Worm (Caenorhabditis elegans) whole organism, late embryonic: Measurements from ENCODE around the gene metr-1.

ENCODE experiments used
- C38D4.7 ChIP-seq: fragments of 200-800 bp; sonication (Bioruptor generic); optimal IDR thresholded peaks from 2 replicates; lab custom pipeline; 2018; ENCODE audit warnings: mild to moderate bottlenecking, missing genetic modification characterization, moderate library complexity, missing compliant biosample characterization
- K02D7.2 ChIP-seq: sonication (generic microtip); optimal IDR thresholded peaks from 2 replicates; lab custom pipeline; 2017; ENCODE audit warnings: mild to moderate bottlenecking, missing genetic modification characterization, missing compliant biosample characterization
- K09A11.1 ChIP-seq: sonication (generic microtip); optimal IDR thresholded peaks from 2 replicates; lab custom pipeline; 2017; ENCODE audit warnings: antibody characterized with exemption, mild to moderate bottlenecking, missing genetic modification characterization, missing compliant biosample characterization; ENCODE audit not compliant: insufficient read depth
- T23F11.4 ChIP-seq: fragments of 200-800 bp; sonication (Bioruptor generic); optimal IDR thresholded peaks from 2 replicates; lab custom pipeline; 2018; ENCODE audit warnings: mild to moderate bottlenecking, missing genetic modification characterization, missing compliant biosample characterization
- Y22D7AL.16 ChIP-seq: sonication (generic microtip); optimal IDR thresholded peaks from 2 replicates; lab custom pipeline; 2016; ENCODE audit warnings: missing genetic modification characterization, missing compliant biosample characterization
- ahr-1 ChIP-seq: sonication (generic microtip); optimal IDR thresholded peaks from 2 replicates; lab custom pipeline; 2016; ENCODE audit warnings: missing genetic modification characterization, missing compliant biosample characterization
- ceh-14 ChIP-seq: sonication (generic microtip); optimal IDR thresholded peaks from 2 replicates; lab custom pipeline; 2016; ENCODE audit warnings: missing genotype, missing genetic modification characterization, missing compliant biosample characterization
- ceh-18 ChIP-seq: sonication (generic microtip); optimal IDR thresholded peaks from 2 replicates; lab custom pipeline; 2016; ENCODE audit warnings: missing genetic modification characterization, missing compliant biosample characterization
- ceh-19 ChIP-seq: fragments of 200-800 bp; sonication (Bioruptor generic); optimal IDR thresholded peaks from 2 replicates; lab custom pipeline; 2018; ENCODE audit warnings: mild to moderate bottlenecking, missing genetic modification characterization, missing compliant biosample characterization
- ceh-2 ChIP-seq: sonication (generic microtip); optimal IDR thresholded peaks from 2 replicates; lab custom pipeline; 2016; ENCODE audit warnings: missing genotype, missing genetic modification characterization, missing compliant biosample characterization
- ceh-22 ChIP-seq: sonication (generic microtip); optimal IDR thresholded peaks from 2 replicates; lab custom pipeline; 2017; ENCODE audit warnings: missing biosample characterization, missing genetic modification characterization
- ceh-24 ChIP-seq: sonication (generic microtip); optimal IDR thresholded peaks from 2 replicates; lab custom pipeline; 2016; ENCODE audit warnings: mild to moderate bottlenecking, missing genetic modification characterization, missing compliant biosample characterization
- ceh-30 ChIP-seq: fragments of 150-350 bp; optimal IDR thresholded peaks from 2 replicates; lab custom pipeline; 2014; ENCODE audit warnings: missing biosample characterization, missing genetic modification characterization
- ceh-31 ChIP-seq: sonication (generic microtip); optimal IDR thresholded peaks from 2 replicates; lab custom pipeline; 2016; ENCODE audit warnings: missing genetic modification characterization, missing compliant biosample characterization
- ceh-34 ChIP-seq: sonication (generic microtip); optimal IDR thresholded peaks from 2 replicates; lab custom pipeline; 2016; ENCODE audit warnings: mild to moderate bottlenecking, missing genetic modification characterization, missing compliant biosample characterization
- ceh-6 ChIP-seq: fragments of 200-800 bp; sonication (Bioruptor generic); optimal IDR thresholded peaks from 2 replicates; lab custom pipeline; 2018; ENCODE audit warnings: mild to moderate bottlenecking, missing genetic modification characterization, missing compliant biosample characterization
- ceh-9 ChIP-seq: sonication (generic microtip); optimal IDR thresholded peaks from 2 replicates; lab custom pipeline; 2016; ENCODE audit warnings: mild to moderate bottlenecking, missing genetic modification characterization, inconsistent platforms, missing compliant biosample characterization
- che-1 ChIP-seq: sonication (generic microtip); optimal IDR thresholded peaks from 2 replicates; lab custom pipeline; 2016; ENCODE audit warnings: mild to moderate bottlenecking, missing genetic modification characterization, missing compliant biosample characterization
- elt-4 ChIP-seq: sonication (generic microtip); optimal IDR thresholded peaks from 2 replicates; lab custom pipeline; 2016; ENCODE audit warnings: missing genetic modification characterization, missing compliant biosample characterization
- ets-4 ChIP-seq: sonication (generic microtip); optimal IDR thresholded peaks from 2 replicates; lab custom pipeline; 2016; ENCODE audit warnings: missing genetic modification characterization, missing compliant biosample characterization
- eyg-1 ChIP-seq: sonication (generic microtip); optimal IDR thresholded peaks from 2 replicates; lab custom pipeline; 2016; ENCODE audit warnings: missing genotype, missing genetic modification characterization, missing compliant biosample characterization
- fax-1 ChIP-seq: sonication (generic microtip); optimal IDR thresholded peaks from 2 replicates; lab custom pipeline; 2016; ENCODE audit warnings: missing genotype, missing genetic modification characterization, missing compliant biosample characterization
- fkh-10 ChIP-seq: fragments of 150-350 bp; optimal IDR thresholded peaks from 2 replicates; lab custom pipeline; 2014; ENCODE audit warnings: missing biosample characterization, missing genetic modification reagents, missing genetic modification characterization
- fkh-6 ChIP-seq: sonication (generic microtip); optimal IDR thresholded peaks from 2 replicates; lab custom pipeline; 2016; ENCODE audit warnings: missing genetic modification characterization, missing compliant biosample characterization
- gmeb-2 ChIP-seq: sonication (generic microtip); optimal IDR thresholded peaks from 2 replicates; lab custom pipeline; 2016; ENCODE audit warnings: missing genetic modification characterization, inconsistent platforms, missing compliant biosample characterization
- hlh-13 ChIP-seq: fragments of 200-800 bp; sonication (Bioruptor generic); optimal IDR thresholded peaks from 2 replicates; lab custom pipeline; 2018; ENCODE audit warnings: mild to moderate bottlenecking, missing genetic modification characterization, missing compliant biosample characterization
- hlh-6 ChIP-seq: sonication (generic microtip); optimal IDR thresholded peaks from 2 replicates; lab custom pipeline; 2016; ENCODE audit warnings: missing genotype, missing genetic modification characterization, missing compliant biosample characterization
- hlh-8 ChIP-seq: sonication (generic microtip); optimal IDR thresholded peaks from 2 replicates; lab custom pipeline; 2016; ENCODE audit warnings: missing genotype, missing genetic modification characterization, missing compliant biosample characterization
- lin-11 ChIP-seq: fragments of 200-800 bp; sonication (Bioruptor generic); optimal IDR thresholded peaks from 2 replicates; lab custom pipeline; 2018; ENCODE audit warnings: mild to moderate bottlenecking, missing genetic modification characterization, missing compliant biosample characterization
- mec-3 ChIP-seq: sonication (generic microtip); optimal IDR thresholded peaks from 2 replicates; lab custom pipeline; 2016; ENCODE audit warnings: borderline replicate concordance, missing genetic modification characterization, missing compliant biosample characterization
- nfya-1 ChIP-seq: sonication (generic microtip); optimal IDR thresholded peaks from 2 replicates; lab custom pipeline; 2017; ENCODE audit warnings: missing genetic modification characterization, mild to moderate bottlenecking, missing compliant biosample characterization, antibody characterized with exemption, moderate library complexity
- nhr-232 ChIP-seq: sonication (generic microtip); optimal IDR thresholded peaks from 2 replicates; lab custom pipeline; 2016; ENCODE audit warnings: missing genetic modification characterization, missing compliant biosample characterization
- npax-4 ChIP-seq: sonication (generic microtip); optimal IDR thresholded peaks from 2 replicates; lab custom pipeline; 2016; ENCODE audit warnings: missing genetic modification characterization, missing compliant biosample characterization
- pha-4 ChIP-seq: fragments of 150-350 bp; optimal IDR thresholded peaks from 2 replicates; lab custom pipeline; 2018; ENCODE audit warnings: missing biosample characterization, missing genetic modification reagents, missing genetic modification characterization
- pros-1 ChIP-seq: fragments of 150-350 bp; optimal IDR thresholded peaks from 2 replicates; lab custom pipeline; 2014; ENCODE audit warnings: missing biosample characterization, missing genetic modification reagents, missing genetic modification characterization
- ref-2 ChIP-seq: sonication (generic microtip); optimal IDR thresholded peaks from 2 replicates; lab custom pipeline; 2016; ENCODE audit warnings: missing genetic modification characterization, missing compliant biosample characterization
- syd-9 ChIP-seq: sonication (generic microtip); optimal IDR thresholded peaks from 2 replicates; lab custom pipeline; 2016; ENCODE audit warnings: mild to moderate bottlenecking, missing genetic modification characterization, moderate library complexity, missing compliant biosample characterization
- tbx-2 ChIP-seq: sonication (generic microtip); optimal IDR thresholded peaks from 2 replicates; lab custom pipeline; 2016; ENCODE audit warnings: missing genetic modification characterization, missing compliant biosample characterization
- tbx-7 ChIP-seq: sonication (generic microtip); optimal IDR thresholded peaks from 2 replicates; lab custom pipeline; 2016; ENCODE audit warnings: missing genotype, missing genetic modification characterization, missing compliant biosample characterization
- ttx-3 ChIP-seq: sonication (generic microtip); optimal IDR thresholded peaks from 2 replicates; lab custom pipeline; 2016; ENCODE audit warnings: missing genetic modification reagents, missing genetic modification characterization, missing compliant biosample characterization
- unc-3 ChIP-seq, 2 experiments: fragments of 200-800 bp in 1 of 2; sonication (Bioruptor generic) in 1 of 2; sonication (generic microtip) in 1 of 2; conservative IDR thresholded peaks in 1 of 2; optimal IDR thresholded peaks in 1 of 2; 2 replicates each; pipeline versions ENCODE4 v1.3.6 to Lab custom; 2016 to 2022; ENCODE audit warnings: missing compliant biosample characterization in 2 of 2, missing genetic modification characterization in 2 of 2, missing genetic modification reagents in 1 of 2
- zip-5 ChIP-seq: sonication (generic microtip); optimal IDR thresholded peaks from 2 replicates; lab custom pipeline; 2016; ENCODE audit warnings: missing genetic modification characterization, missing compliant biosample characterization
- ztf-16 ChIP-seq: sonication (generic microtip); optimal IDR thresholded peaks from 2 replicates; lab custom pipeline; 2017; ENCODE audit warnings: missing genetic modification characterization, missing compliant biosample characterization

metr-1 gene

ce11 chrII:10894996-10895395 lies 31.4 kb upstream of the metr-1 start, which contains the start of gene sra-10:
sra-10 (minus strand) TSS chrII:10895096.
- TF ChIP-seq fax-1 (tag; lab: Kevin White, UChicago) (no peak), Y22D7AL.16 (no peak), che-1 (tag; lab: Kevin White, UChicago) (no peak), ceh-18 (tag; lab: Kevin White, UChicago) (no peak), eyg-1 (tag; lab: Kevin White, UChicago) (no peak), ceh-19 (GFP tag; lab: Kevin White, UChicago) (no peak), ref-2 (tag; lab: Kevin White, UChicago) (no peak), ceh-34 (tag; lab: Kevin White, UChicago) (no peak), unc-3 (GFP tag; conservative IDR thresholded peaks at IDR 0.05; lab: Robert Waterston, UW) (no peak), unc-3 (tag; optimal IDR thresholded peaks at IDR 0.05; lab: Kevin White, UChicago) (no peak), npax-4 (tag; lab: Kevin White, UChicago) (no peak), K09A11.1 (tag; lab: Kevin White, UChicago) (no peak), nfya-1 (tag; lab: Kevin White, UChicago) (no peak), ceh-30 (tag; lab: Kevin White, UChicago) (no peak), ztf-16 (tag; lab: Kevin White, UChicago) (no peak), ceh-2 (tag; lab: Kevin White, UChicago) (no peak), ahr-1 (tag; lab: Kevin White, UChicago) (no peak), nhr-232 (no peak), C38D4.7 (GFP tag; lab: Kevin White, UChicago) (no peak), hlh-6 (no peak), ceh-6 (no peak)
- TF ChIP-seq, all 69 proteins: peak for 0

- TF ChIP-seq pros-1 (tag; lab: Kevin White, UChicago) (no peak), che-1 (tag; lab: Kevin White, UChicago) (no peak), elt-4 (no peak), nfya-1 (tag; lab: Kevin White, UChicago) (peak; percentile 85)
Observed at ce11 chrII:10895959-10896358, 30.4 kb upstream of the metr-1 start.

DNA sequence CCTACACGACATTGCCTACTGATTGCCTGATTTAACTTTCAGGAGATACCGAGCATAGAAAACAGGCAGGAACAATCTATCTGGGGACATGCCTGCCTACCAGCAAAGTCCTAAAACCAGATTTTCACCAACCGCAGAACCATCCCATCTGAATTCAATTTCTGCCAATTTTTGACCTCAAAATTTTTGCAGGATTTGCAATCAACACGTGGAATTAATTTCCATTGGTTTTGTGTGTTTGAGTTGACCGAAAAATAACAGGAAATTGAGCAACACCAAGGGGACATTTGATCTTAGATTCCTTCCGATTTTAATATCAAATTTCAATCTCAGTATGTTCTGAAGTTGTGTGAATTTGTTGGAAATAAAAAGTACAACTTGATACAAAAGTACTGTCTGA lies 27.4 kb upstream of the metr-1 start:
- no peak for TF ChIP-seq ceh-14 (tag; lab: Kevin White, UChicago)
- no peak for TF ChIP-seq ahr-1 (tag; lab: Kevin White, UChicago)
- no peak for TF ChIP-seq ets-4 (tag; lab: Kevin White, UChicago)
- no peak for TF ChIP-seq ceh-2 (tag; lab: Kevin White, UChicago)
- no peak for TF ChIP-seq tbx-7 (tag; lab: Kevin White, UChicago)
- TF ChIP-seq hlh-8 (tag; lab: Kevin White, UChicago) = no peak
- no peak for TF ChIP-seq ceh-22 (tag; lab: Kevin White, UChicago)
- no peak for TF ChIP-seq tbx-2 (tag; lab: Kevin White, UChicago)
- TF ChIP-seq ref-2 (tag; lab: Kevin White, UChicago) = no peak
- no peak for TF ChIP-seq ceh-24 (tag; lab: Kevin White, UChicago)
- no peak for TF ChIP-seq ttx-3
- no peak for TF ChIP-seq ceh-9 (tag; lab: Kevin White, UChicago)
- TF ChIP-seq ceh-6 = no peak
- no peak for TF ChIP-seq lin-11 (tag; lab: Kevin White, UChicago)
- TF ChIP-seq K09A11.1 (tag; lab: Kevin White, UChicago) = no peak
- no peak for TF ChIP-seq fkh-6 (tag; lab: Kevin White, UChicago)
- TF ChIP-seq zip-5 (tag; lab: Kevin White, UChicago) = no peak
- no peak for TF ChIP-seq K02D7.2 (tag; lab: Kevin White, UChicago)
- TF ChIP-seq ceh-31 = no peak

- TF ChIP-seq hlh-13 (GFP tag; lab: Kevin White, UChicago) (no peak), ztf-16 (tag; lab: Kevin White, UChicago) (no peak), eyg-1 (tag; lab: Kevin White, UChicago) (no peak), hlh-8 (tag; lab: Kevin White, UChicago) (no peak), gmeb-2 (no peak), pros-1 (tag; lab: Kevin White, UChicago) (no peak), ceh-19 (GFP tag; lab: Kevin White, UChicago) (no peak), pha-4 (no peak), T23F11.4 (GFP tag; lab: Kevin White, UChicago) (no peak), syd-9 (tag; lab: Kevin White, UChicago) (no peak), fkh-10 (no peak), mec-3 (tag; lab: Kevin White, UChicago) (no peak), unc-3 (GFP tag; conservative IDR thresholded peaks at IDR 0.05; lab: Robert Waterston, UW) (no peak), unc-3 (tag; optimal IDR thresholded peaks at IDR 0.05; lab: Kevin White, UChicago) (no peak), tbx-7 (tag; lab: Kevin White, UChicago) (no peak), ceh-2 (tag; lab: Kevin White, UChicago) (no peak), ttx-3 (no peak), K02D7.2 (tag; lab: Kevin White, UChicago) (no peak), zip-5 (tag; lab: Kevin White, UChicago) (no peak), Y22D7AL.16 (no peak)
Observed at ce11 chrII:10902104-10902503, 24.3 kb upstream of the metr-1 start, which contains the start of gene gly-1. gly-1 (minus strand) TSS chrII:10902204.
